Worm (Caenorhabditis elegans) whole organism, L1 larva: Measurements from ENCODE around the gene sru-6.

ENCODE experiments used
- C16A3.4 ChIP-seq: fragments of 150-350 bp; optimal IDR thresholded peaks from 2 replicates; lab custom pipeline; 2014; ENCODE audit warnings: missing biosample characterization, missing genetic modification characterization
- aha-1 ChIP-seq: fragments of 150-350 bp; optimal IDR thresholded peaks from 2 replicates; lab custom pipeline; 2014; ENCODE audit warnings: missing biosample characterization, missing genetic modification characterization
- alr-1 ChIP-seq: fragments of 200-800 bp; sonication (Bioruptor generic); optimal IDR thresholded peaks from 2 replicates; lab custom pipeline; 2018; ENCODE audit warnings: borderline replicate concordance, mild to moderate bottlenecking, missing genetic modification characterization, missing compliant biosample characterization
- ceh-8 ChIP-seq: fragments of 200-800 bp; sonication (Bioruptor generic); optimal IDR thresholded peaks from 2 replicates; lab custom pipeline; 2018; ENCODE audit warnings: mild to moderate bottlenecking, missing genetic modification characterization, moderate library complexity, missing compliant biosample characterization
- ceh-82 ChIP-seq, 3 experiments: fragments of 150-350 bp in 1 of 3; sonication (generic microtip) in 2 of 3; optimal IDR thresholded peaks; 2 replicates each; lab custom pipeline; 2014 to 2017; ENCODE audit warnings: missing biosample characterization in 3 of 3, missing genetic modification characterization in 3 of 3
- ceh-88 ChIP-seq: fragments of 200-800 bp; sonication (Bioruptor generic); IDR thresholded peaks from 2 replicates; pipeline ENCODE4 v1.3.6; 2022; ENCODE audit warnings: missing genetic modification characterization, missing compliant biosample characterization
- ceh-90 ChIP-seq: sonication (generic microtip); optimal IDR thresholded peaks from 2 replicates; lab custom pipeline; 2016; ENCODE audit warnings: missing genetic modification characterization, missing compliant biosample characterization
- dpl-1 ChIP-seq, 3 experiments: fragments of 150-350 bp in 2 of 3; sonication (generic microtip) in 1 of 3; optimal IDR thresholded peaks; 2 replicates each; lab custom pipeline; 2014 to 2017; ENCODE audit warnings: missing biosample characterization in 3 of 3, missing genetic modification characterization in 3 of 3, missing genetic modification reagents in 3 of 3
- dsc-1 ChIP-seq: sonication (generic microtip); optimal IDR thresholded peaks from 2 replicates; lab custom pipeline; 2016; ENCODE audit warnings: mild to moderate bottlenecking, missing genetic modification characterization, missing compliant biosample characterization
- efl-1 ChIP-seq, 4 experiments: fragments of 150-350 bp; optimal IDR thresholded peaks in 3 of 4; peaks in 1 of 4; 1 replicate in 1 of 4; 2 replicates in 3 of 4; lab custom pipeline; 2014; ENCODE audit warnings: missing biosample characterization in 2 of 4, missing genetic modification characterization in 2 of 4, missing genetic modification reagents in 2 of 4
- efl-3 ChIP-seq: fragments of 200-800 bp; sonication (Bioruptor generic); optimal IDR thresholded peaks from 2 replicates; lab custom pipeline; 2018; ENCODE audit warnings: mild to moderate bottlenecking, missing genetic modification characterization, missing compliant biosample characterization
- egl-13 ChIP-seq: sonication (generic microtip); optimal IDR thresholded peaks from 2 replicates; lab custom pipeline; 2016; ENCODE audit warnings: missing genotype, missing genetic modification reagents, missing genetic modification characterization, missing compliant biosample characterization
- elt-2 ChIP-seq: sonication (generic microtip); optimal IDR thresholded peaks from 2 replicates; lab custom pipeline; 2016; ENCODE audit warnings: missing genetic modification characterization, mild to moderate bottlenecking, inconsistent platforms, missing compliant biosample characterization, missing genetic modification reagents
- elt-3 ChIP-seq, 6 experiments: fragments of 150-350 bp in 1 of 6; sonication (generic microtip); optimal IDR thresholded peaks; 2 replicates each; lab custom pipeline; 2017 to 2018; ENCODE audit warnings: missing biosample characterization in 6 of 6, missing genetic modification characterization in 6 of 6, inconsistent platforms in 1 of 6
- fkh-10 ChIP-seq: sonication (generic microtip); optimal IDR thresholded peaks from 2 replicates; lab custom pipeline; 2017; ENCODE audit warnings: missing biosample characterization, missing genetic modification reagents, missing genetic modification characterization
- fkh-4 ChIP-seq: sonication (generic microtip); optimal IDR thresholded peaks from 2 replicates; lab custom pipeline; 2016; ENCODE audit warnings: missing compliant biosample characterization, missing genetic modification characterization, borderline replicate concordance
- fkh-8 ChIP-seq: sonication (generic microtip); optimal IDR thresholded peaks from 2 replicates; lab custom pipeline; 2016; ENCODE audit warnings: mild to moderate bottlenecking, missing genetic modification characterization, missing compliant biosample characterization
- grh-1 ChIP-seq: fragments of 200-800 bp; sonication (Bioruptor generic); IDR thresholded peaks from 2 replicates; pipeline ENCODE4 v1.3.6; 2022; ENCODE audit warnings: missing genetic modification reagents, missing genetic modification characterization, missing compliant biosample characterization
- lin-13 ChIP-seq: fragments of 150-350 bp; optimal IDR thresholded peaks from 2 replicates; lab custom pipeline; 2014; ENCODE audit warnings: missing biosample characterization, missing genetic modification reagents, missing genetic modification characterization
- lin-14 ChIP-seq: fragments of 200-800 bp; sonication (Bioruptor generic); optimal IDR thresholded peaks from 2 replicates; lab custom pipeline; 2018; ENCODE audit warnings: mild to moderate bottlenecking, missing genetic modification characterization, moderate library complexity, missing compliant biosample characterization
- mdl-1 ChIP-seq, 2 experiments: fragments of 150-350 bp; optimal IDR thresholded peaks; 2 replicates each; lab custom pipeline; 2014 to 2017; ENCODE audit warnings: missing biosample characterization in 2 of 2, missing genetic modification characterization in 2 of 2, inconsistent platforms in 1 of 2
- mep-1 ChIP-seq: fragments of 150-350 bp; optimal IDR thresholded peaks from 2 replicates; lab custom pipeline; 2014; ENCODE audit warnings: missing biosample characterization, missing genetic modification characterization
- nhr-11 ChIP-seq: fragments of 150-350 bp; optimal IDR thresholded peaks from 2 replicates; lab custom pipeline; 2014; ENCODE audit warnings: missing biosample characterization, missing genetic modification characterization
- nhr-20 ChIP-seq: sonication (generic microtip); optimal IDR thresholded peaks from 2 replicates; lab custom pipeline; 2016; ENCODE audit warnings: mild to moderate bottlenecking, missing genetic modification characterization, missing compliant biosample characterization
- nhr-28 ChIP-seq: fragments of 150-350 bp; optimal IDR thresholded peaks from 2 replicates; lab custom pipeline; 2014; ENCODE audit warnings: missing biosample characterization, missing genetic modification characterization
- nhr-47 ChIP-seq: sonication (generic microtip); optimal IDR thresholded peaks from 2 replicates; lab custom pipeline; 2016; ENCODE audit warnings: mild to moderate bottlenecking, missing genetic modification characterization, moderate library complexity, missing compliant biosample characterization
- nhr-85 ChIP-seq: sonication (generic microtip); peaks from one replicate; lab custom pipeline; 2016; ENCODE audit warnings: missing genetic modification characterization, inconsistent platforms, missing compliant biosample characterization
- nhr-90 ChIP-seq: sonication (generic microtip); optimal IDR thresholded peaks from 2 replicates; lab custom pipeline; 2016; ENCODE audit warnings: mild to moderate bottlenecking, missing genetic modification characterization, missing compliant biosample characterization; ENCODE audit not compliant: poor library complexity
- pax-3 ChIP-seq: fragments of 200-800 bp; sonication (Bioruptor generic); optimal IDR thresholded peaks from 2 replicates; lab custom pipeline; 2018; ENCODE audit warnings: mild to moderate bottlenecking, missing genetic modification characterization, moderate library complexity, missing compliant biosample characterization
- rnt-1 ChIP-seq: sonication (generic microtip); optimal IDR thresholded peaks from 2 replicates; lab custom pipeline; 2016; ENCODE audit warnings: mild to moderate bottlenecking, missing genetic modification characterization, moderate library complexity, missing compliant biosample characterization
- skn-1 ChIP-seq: fragments of 150-350 bp; optimal IDR thresholded peaks from 2 replicates; lab custom pipeline; 2014; ENCODE audit warnings: missing biosample characterization, missing genetic modification characterization
- snpc-4 ChIP-seq: fragments of 150-350 bp; optimal IDR thresholded peaks from 2 replicates; lab custom pipeline; 2014; ENCODE audit warnings: missing biosample characterization, missing genetic modification characterization
- snu-23 ChIP-seq: sonication (generic microtip); optimal IDR thresholded peaks from 2 replicates; lab custom pipeline; 2016; ENCODE audit warnings: missing genetic modification characterization, missing compliant biosample characterization
- sox-4 ChIP-seq: sonication (generic microtip); optimal IDR thresholded peaks from 2 replicates; lab custom pipeline; 2016; ENCODE audit warnings: missing genetic modification characterization, missing compliant biosample characterization
- sup-37 ChIP-seq: fragments of 200-800 bp; sonication (Bioruptor generic); optimal IDR thresholded peaks from 2 replicates; lab custom pipeline; 2018; ENCODE audit warnings: mild to moderate bottlenecking, missing genetic modification characterization, missing compliant biosample characterization
- swsn-7 ChIP-seq: sonication (generic microtip); optimal IDR thresholded peaks from 2 replicates; lab custom pipeline; 2016; ENCODE audit warnings: missing genetic modification characterization, missing compliant biosample characterization
- unc-130 ChIP-seq: fragments of 150-350 bp; optimal IDR thresholded peaks from 2 replicates; lab custom pipeline; 2017; ENCODE audit warnings: missing biosample characterization, missing genetic modification characterization, inconsistent platforms
- unc-62 ChIP-seq: fragments of 150-350 bp; optimal IDR thresholded peaks from 2 replicates; lab custom pipeline; 2014; ENCODE audit warnings: missing biosample characterization, missing genetic modification reagents, missing genetic modification characterization
- unc-86 ChIP-seq: sonication (generic microtip); optimal IDR thresholded peaks from 2 replicates; lab custom pipeline; 2016; ENCODE audit warnings: missing genetic modification characterization, missing compliant biosample characterization
- unc-98 ChIP-seq: fragments of 200-800 bp; sonication (Bioruptor generic); IDR thresholded peaks from 2 replicates; pipeline ENCODE4 v1.3.6; 2022; ENCODE audit warnings: missing genetic modification characterization, missing compliant biosample characterization
- zag-1 ChIP-seq: fragments of 150-350 bp; optimal IDR thresholded peaks from 2 replicates; lab custom pipeline; 2014; ENCODE audit warnings: missing biosample characterization, missing genetic modification characterization
- zip-4 ChIP-seq: fragments of 200-800 bp; sonication (Bioruptor generic); optimal IDR thresholded peaks from 2 replicates; lab custom pipeline; 2018; ENCODE audit warnings: mild to moderate bottlenecking, missing genetic modification characterization, moderate library complexity, missing compliant biosample characterization

sru-6 gene

ce11 chrIV:9516831-9517230 is 26.4 kb downstream of the sru-6 start, which contains the start of gene C33A12.19 (continued):
- peak; percentile 3 for TF ChIP-seq C16A3.4 (tag; lab: Kevin White, UChicago)
- no peak for TF ChIP-seq nhr-11 (tag; lab: Kevin White, UChicago)
- TF ChIP-seq fkh-8 (tag; lab: Kevin White, UChicago), result no peak
- TF ChIP-seq fkh-4 (tag; lab: Kevin White, UChicago), result no peak
- peak; percentile 83 for TF ChIP-seq nhr-85 (tag; lab: Kevin White, UChicago)
- TF ChIP-seq, all 84 proteins: peak for 17

DNA sequence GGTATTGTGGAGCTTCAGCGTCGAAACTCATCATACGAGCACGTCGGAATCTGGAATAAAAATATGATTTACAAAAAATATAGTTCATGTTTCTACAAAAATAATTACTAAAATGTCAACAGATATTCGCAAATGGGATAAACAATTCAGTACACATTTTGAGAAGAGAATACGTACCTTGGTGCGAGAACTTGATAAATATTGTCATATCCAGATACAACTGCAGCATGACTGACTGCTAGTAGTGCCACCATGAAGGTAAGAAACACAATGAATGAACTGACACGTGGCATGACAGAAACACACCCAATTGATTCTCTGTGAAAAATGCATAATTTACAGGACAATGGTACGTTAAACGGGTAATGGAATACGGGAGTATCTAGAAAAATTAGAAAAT is 28.2 kb downstream of the sru-6 start, which contains the start of gene nlp-35:
TSS of gene nlp-35 (minus strand) at position 319 of the 400 bp plus-strand sequence.
- TF ChIP-seq swsn-7 (tag; lab: Kevin White, UChicago) (no peak), fkh-4 (tag; lab: Kevin White, UChicago) (no peak), nhr-20 (tag; lab: Kevin White, UChicago) (no peak), elt-3 (tag; optimal IDR thresholded peaks at IDR 0.05; lab: Kevin White, UChicago) (no peak), ceh-90 (tag; lab: Kevin White, UChicago) (no peak), ceh-8 (no peak), zip-4 (no peak), dpl-1 (GFP tag; optimal IDR thresholded peaks at IDR 0.05; lab: Kevin White, UChicago) (no peak), efl-3 (GFP tag; lab: Kevin White, UChicago) (no peak)

DNA sequence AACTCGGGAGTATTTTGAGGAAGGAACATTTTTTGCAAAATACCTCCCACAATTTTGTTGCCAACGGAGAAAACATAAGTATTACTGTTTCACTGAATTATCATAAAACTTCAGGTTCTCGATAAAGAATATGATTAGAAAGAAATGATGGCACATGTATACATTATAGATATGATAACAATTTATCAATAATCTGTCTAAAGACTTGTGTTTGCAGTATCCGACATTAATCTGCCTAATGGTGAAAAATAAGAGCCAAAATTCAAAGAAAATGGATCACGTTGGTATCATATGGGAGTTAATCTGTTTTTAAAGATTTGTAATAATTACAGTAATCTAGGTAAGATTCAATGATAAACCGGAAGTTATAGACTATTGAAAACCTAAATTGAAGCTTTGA is 30.2 kb downstream of the sru-6 start:
- TF ChIP-seq rnt-1 (tag; lab: Kevin White, UChicago), result no peak
- no peak for TF ChIP-seq efl-1 (optimal IDR thresholded peaks at IDR 0.05; lab: Kevin White, UChicago)
- TF ChIP-seq efl-1 (GFP tag; optimal IDR thresholded peaks at IDR 0.05 in 1 of 2; lab: Kevin White, UChicago), result peak in 1 of 2 experiments; percentile 68
- TF ChIP-seq lin-13, result no peak
- TF ChIP-seq dsc-1 (tag; lab: Kevin White, UChicago), result peak; percentile 88
- no peak for TF ChIP-seq ceh-82 (tag; optimal IDR thresholded peaks at IDR 0.05; lab: Kevin White, UChicago)
- TF ChIP-seq pax-3 (tag; lab: Kevin White, UChicago), result peak; percentile 41
- no peak for TF ChIP-seq elt-2 (tag; lab: Kevin White, UChicago)
- no peak for TF ChIP-seq snpc-4
- no peak for TF ChIP-seq alr-1 (tag; lab: Kevin White, UChicago)

DNA sequence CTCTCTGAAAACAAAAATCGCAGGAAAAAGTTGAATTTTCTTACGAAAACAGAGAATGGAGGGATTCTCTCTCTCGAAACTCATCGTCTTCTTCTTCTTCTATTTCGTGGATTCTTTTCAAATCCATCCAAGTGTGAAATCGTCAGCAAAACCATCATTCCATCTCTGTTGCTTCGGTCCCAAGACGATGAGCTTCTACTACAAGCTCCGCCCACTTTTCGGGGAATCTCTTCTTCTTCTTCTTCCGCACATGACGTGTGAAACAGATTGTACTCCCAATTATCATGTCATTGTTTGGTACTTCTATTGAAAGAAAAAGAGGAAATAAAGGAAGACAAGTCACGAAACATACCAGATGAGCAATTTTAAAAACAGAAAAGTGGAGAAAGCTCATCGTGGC is 32.7 kb downstream of the sru-6 start:
- no peak for TF ChIP-seq efl-1 (optimal IDR thresholded peaks at IDR 0.05; lab: Kevin White, UChicago)
- peak in 1 of 2 experiments; percentile 55 for TF ChIP-seq efl-1 (GFP tag; optimal IDR thresholded peaks at IDR 0.05 in 1 of 2; lab: Kevin White, UChicago)
- no peak for TF ChIP-seq unc-86
- no peak for TF ChIP-seq alr-1 (tag; lab: Kevin White, UChicago)
- TF ChIP-seq lin-14 (GFP tag; lab: Kevin White, UChicago), result peak; percentile 27

ce11 chrIV:9524849-9525460 is 34.5 kb downstream of the sru-6 start, which contains the start of gene ndua-5:
ndua-5 (minus strand) TSS chrIV:9524899.
- no peak for TF ChIP-seq sup-37 (GFP tag; lab: Kevin White, UChicago)
- no peak for TF ChIP-seq mdl-1 (tag; optimal IDR thresholded peaks at IDR 0.05; lab: Kevin White, UChicago)
- TF ChIP-seq nhr-28 (tag; lab: Kevin White, UChicago), result no peak
- no peak for TF ChIP-seq sox-4 (tag; lab: Kevin White, UChicago)
- peak; percentile 74 for TF ChIP-seq nhr-47 (tag; lab: Kevin White, UChicago)
- no peak for TF ChIP-seq egl-13 (tag; lab: Kevin White, UChicago)
- TF ChIP-seq dpl-1 (GFP tag; optimal IDR thresholded peaks at IDR 0.05; lab: Kevin White, UChicago), result peak; percentile 86 to 92 (median 88)
- TF ChIP-seq nhr-11 (tag; lab: Kevin White, UChicago), result no peak
- TF ChIP-seq mep-1 (tag; lab: Kevin White, UChicago), result no peak
- TF ChIP-seq unc-62 (GFP tag; lab: Kevin White, UChicago), result no peak
- TF ChIP-seq zip-4, result no peak
- TF ChIP-seq unc-98, result no peak
- TF ChIP-seq fkh-10 (GFP tag; lab: Kevin White, UChicago), result no peak
- no peak for TF ChIP-seq skn-1 (tag; lab: Kevin White, UChicago)
- TF ChIP-seq snu-23, result peak; percentile 65
- no peak for TF ChIP-seq zag-1 (tag; lab: Kevin White, UChicago)
- no peak for TF ChIP-seq aha-1 (tag; lab: Kevin White, UChicago)
- no peak for TF ChIP-seq alr-1 (tag; lab: Kevin White, UChicago)
- TF ChIP-seq nhr-90 (tag; lab: Kevin White, UChicago), result peak; percentile 42
- no peak for TF ChIP-seq fkh-4 (tag; lab: Kevin White, UChicago)
- no peak for TF ChIP-seq ceh-88 (GFP tag; lab: Robert Waterston, UW)
- TF ChIP-seq grh-1 (GFP tag; lab: Robert Waterston, UW), result no peak
- TF ChIP-seq unc-130 (tag; lab: Kevin White, UChicago), result no peak
